Fruit fly (Drosophila melanogaster): ENCODE results near the gene Gyc32E.

The Gyc32E gene

DNA sequence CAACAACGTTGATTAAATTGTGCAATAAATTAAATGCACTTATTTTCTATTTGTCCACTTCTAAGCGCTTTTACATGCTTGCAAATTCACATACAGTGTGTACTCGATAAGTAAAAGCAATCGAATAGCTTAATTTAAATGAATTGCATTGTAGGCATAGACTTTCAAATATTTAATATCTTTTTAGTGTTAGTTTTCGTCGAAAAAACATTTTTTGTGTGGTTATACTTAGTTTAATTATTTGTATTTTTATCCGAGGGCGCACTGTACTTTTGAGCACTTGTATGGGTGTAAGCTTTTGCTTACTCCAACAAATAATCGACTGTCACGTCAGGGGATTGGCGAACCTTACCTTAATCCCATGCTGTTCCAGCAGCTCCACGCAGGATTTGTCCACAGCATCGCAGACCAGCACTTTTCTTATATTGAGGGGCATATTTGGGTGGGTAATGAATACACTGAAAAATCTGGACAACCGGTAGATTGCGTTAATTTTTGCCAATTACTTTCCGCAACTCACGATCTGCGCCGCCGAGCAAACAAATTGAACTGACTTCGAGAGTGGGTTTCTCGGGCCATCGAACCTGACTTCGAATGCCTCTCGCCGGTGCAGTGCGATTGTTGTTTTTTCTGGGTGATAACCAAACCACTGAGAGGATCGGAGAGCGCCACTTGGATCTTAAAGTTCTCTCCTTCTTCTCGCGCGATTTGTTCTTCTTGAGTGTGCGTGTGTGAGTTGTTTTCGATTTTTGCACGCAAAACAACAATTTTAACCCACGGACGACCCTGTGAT lies 6.5 kb upstream of the Gyc32E start, which contains the start of gene CG6287 (continued):
- no peak for TF ChIP-seq Mes4 (GFP tag; optimal IDR thresholded peaks at IDR 0.05)
- no peak for TF ChIP-seq CG17612 (GFP tag; IDR thresholded peaks at IDR 0.05)
- no peak for TF ChIP-seq CG16779 (GFP tag; IDR thresholded peaks at IDR 0.05)
- TF ChIP-seq CG6689 (GFP tag; IDR thresholded peaks at IDR 0.05): 0 out of 2 replicates have a peak, but pooled peaks have one; percentile 7
- no peak for TF ChIP-seq Dfd (GFP tag; optimal IDR thresholded peaks at IDR 0.05)
- no peak for TF ChIP-seq tap (tag; optimal IDR thresholded peaks at IDR 0.05)
- no peak for TF ChIP-seq CG2889 (GFP tag; IDR thresholded peaks at IDR 0.05)
- TF ChIP-seq prd (optimal IDR thresholded peaks at IDR 0.05): no peak
- TF ChIP-seq prd (GFP tag; IDR thresholded peaks at IDR 0.05): no peak; the same call in 2 of the 3 replicates
- TF ChIP-seq pzg (GFP tag; optimal IDR thresholded peaks at IDR 0.05): no peak
- no peak for TF ChIP-seq Lhr (GFP tag; optimal IDR thresholded peaks at IDR 0.05)
- peak; percentile 6 for TF ChIP-seq CG1602 (GFP tag; optimal IDR thresholded peaks at IDR 0.05)
- no peak for TF ChIP-seq Stat92E (GFP tag; optimal IDR thresholded peaks at IDR 0.05)
- TF ChIP-seq esg (GFP tag; conservative IDR thresholded peaks at IDR 0.05): 0 out of 2 replicates have a peak, but pooled peaks have one; percentile 13
- TF ChIP-seq Usf (GFP tag; optimal IDR thresholded peaks at IDR 0.05): peak; percentile 12
- no peak for TF ChIP-seq Hr39 (optimal IDR thresholded peaks at IDR 0.05)
- TF ChIP-seq Deaf1 (tag; optimal IDR thresholded peaks at IDR 0.05): no peak
- peak; percentile 59 for TF ChIP-seq CG2120 (GFP tag; optimal IDR thresholded peaks at IDR 0.05)
- TF ChIP-seq CG10321 (GFP tag; IDR thresholded peaks at IDR 0.05): 0 out of 2 replicates have a peak, but pooled peaks have one; percentile 12
- no peak for TF ChIP-seq Side (GFP tag; optimal IDR thresholded peaks at IDR 0.05)
- peak; percentile 29 for TF ChIP-seq ind (GFP tag; optimal IDR thresholded peaks at IDR 0.05)
- no peak for TF ChIP-seq CG10274 (GFP tag; optimal IDR thresholded peaks at IDR 0.05)
- TF ChIP-seq Med (GFP tag): peak; percentile 63
- TF ChIP-seq B-H2 (GFP tag; optimal IDR thresholded peaks at IDR 0.05): no peak
- TF ChIP-seq CG14014 (GFP tag; IDR thresholded peaks at IDR 0.05): 0 out of 2 replicates have a peak, but pooled peaks have one; percentile 31
- peak; percentile 37 for TF ChIP-seq mam (GFP tag; optimal IDR thresholded peaks at IDR 0.05)
- TF ChIP-seq bigmax (GFP tag; optimal IDR thresholded peaks at IDR 0.05): no peak
- no peak for TF ChIP-seq HmgZ (tag; optimal IDR thresholded peaks at IDR 0.05)
- TF ChIP-seq zf30C (GFP tag; optimal IDR thresholded peaks at IDR 0.05): no peak
- TF ChIP-seq ranshi (GFP tag; IDR thresholded peaks at IDR 0.05): peak; percentile 30; the same call in 1 of the 2 replicates
- no peak for TF ChIP-seq E2f1 (GFP tag; IDR thresholded peaks at IDR 0.05)
- TF ChIP-seq sob (GFP tag; IDR thresholded peaks at IDR 0.05): no peak
- TF ChIP-seq tll (GFP tag; optimal IDR thresholded peaks at IDR 0.05): no peak
- TF ChIP-seq D19B (GFP tag; optimal IDR thresholded peaks at IDR 0.05): peak; percentile 2
- TF ChIP-seq Dip3 (GFP tag; optimal IDR thresholded peaks at IDR 0.05): peak; percentile 37
- peak; percentile 34 for TF ChIP-seq Meics (GFP tag; optimal IDR thresholded peaks at IDR 0.05)
- TF ChIP-seq chif (GFP tag; optimal IDR thresholded peaks at IDR 0.05): peak in 1 of 2 experiments; percentile 7
- no peak for TF ChIP-seq pb (GFP tag; optimal IDR thresholded peaks at IDR 0.05)
- no peak for TF ChIP-seq nerfin-1 (tag; optimal IDR thresholded peaks at IDR 0.05)
- TF ChIP-seq Lim3 (GFP tag; IDR thresholded peaks at IDR 0.05): no peak
- no peak for TF ChIP-seq CG13287 (GFP tag; IDR thresholded peaks at IDR 0.05; ENCODE audit: partially characterized antibody)
- peak; percentile 18 for TF ChIP-seq CG30403 (GFP tag; optimal IDR thresholded peaks at IDR 0.05)
- 0 out of 3 replicates have a peak, but pooled peaks have one; percentile 26 for TF ChIP-seq ase (GFP tag; IDR thresholded peaks at IDR 0.05)

Measured in whole organism, embryonic.